Fruit fly (Drosophila melanogaster): ENCODE data around the gene mex1.
A peak's percentile ranks its signal among the peaks of the same experiment; 100 is the strongest.

Gene mex1

DNA sequence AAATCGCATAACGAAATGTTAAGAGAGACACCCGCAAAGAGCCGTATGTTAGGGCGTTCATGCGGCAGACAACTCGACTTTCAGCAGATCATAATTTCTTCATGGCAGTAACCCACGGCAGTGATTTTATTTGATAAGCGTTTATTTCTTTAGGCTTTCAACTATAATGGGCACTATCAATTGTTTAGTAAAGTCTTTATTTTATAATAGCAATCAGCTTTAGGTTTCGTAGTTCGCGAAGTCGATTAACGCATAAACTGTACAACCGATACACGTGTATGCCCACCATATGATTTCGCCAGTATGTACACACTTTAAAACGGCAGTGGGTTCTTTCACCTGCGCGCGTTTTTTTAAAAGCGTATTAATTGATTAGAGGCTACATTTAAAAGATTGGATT lies 11.2 kb downstream of the mex1 start, which contains the start of gene CG7841 (continued):
- TF ChIP-seq amos (GFP tag; IDR thresholded peaks at IDR 0.05; ENCODE audit: partially characterized antibody): no peak
- peak; percentile 94; the same call in 1 of the 2 replicates for TF ChIP-seq ap (GFP tag; IDR thresholded peaks at IDR 0.05)
- TF ChIP-seq BtbVII (GFP tag; optimal IDR thresholded peaks at IDR 0.05): peak; percentile 99
- TF ChIP-seq mirr (GFP tag; optimal IDR thresholded peaks at IDR 0.05): peak; percentile 99
- TF ChIP-seq Lim3 (GFP tag; IDR thresholded peaks at IDR 0.05): no peak; the same call in 1 of the 2 replicates
- peak; percentile 100 for TF ChIP-seq CG14710 (tag; optimal IDR thresholded peaks at IDR 0.05)
- TF ChIP-seq tna (GFP tag; IDR thresholded peaks at IDR 0.05; ENCODE audit: partially characterized antibody): no peak
- no peak for TF ChIP-seq CG14860 (GFP tag; IDR thresholded peaks at IDR 0.05; ENCODE audit: partially characterized antibody)
- TF ChIP-seq pan (optimal IDR thresholded peaks at IDR 0.05): no peak
- TF ChIP-seq pan (GFP tag; optimal IDR thresholded peaks at IDR 0.05 in 1 of 2, IDR thresholded peaks at IDR 0.05 in 1 of 2): peak in 1 of 2 experiments; percentile 97
- peak; percentile 99 for TF ChIP-seq tap (tag; optimal IDR thresholded peaks at IDR 0.05)
- TF ChIP-seq phol (tag; optimal IDR thresholded peaks at IDR 0.05): peak; percentile 97
- peak; percentile 97 for TF ChIP-seq Camta (GFP tag; optimal IDR thresholded peaks at IDR 0.05)
- no peak for TF ChIP-seq lov (optimal IDR thresholded peaks at IDR 0.05)
- peak; percentile 97 for TF ChIP-seq lov (GFP tag; IDR thresholded peaks at IDR 0.05)
- TF ChIP-seq Nf-YC (tag; optimal IDR thresholded peaks at IDR 0.05): peak; percentile 92
- TF ChIP-seq tll (GFP tag; optimal IDR thresholded peaks at IDR 0.05): peak in 1 of 2 experiments; percentile 5
- TF ChIP-seq CG30020 (tag; optimal IDR thresholded peaks at IDR 0.05): peak; percentile 89
- TF ChIP-seq CG8281 (tag; optimal IDR thresholded peaks at IDR 0.05): peak; percentile 89
- no peak for TF ChIP-seq CG6791 (GFP tag; IDR thresholded peaks at IDR 0.05; ENCODE audit: partially characterized antibody)
- peak; percentile 83 for TF ChIP-seq CG7357 (GFP tag; IDR thresholded peaks at IDR 0.05)
- peak; percentile 87 for TF ChIP-seq Deaf1 (tag; optimal IDR thresholded peaks at IDR 0.05)
- TF ChIP-seq Ada2b (GFP tag; IDR thresholded peaks at IDR 0.05): peak; percentile 94
- TF ChIP-seq CG9797 (GFP tag; optimal IDR thresholded peaks at IDR 0.05): peak; percentile 66
- peak; percentile 96 for TF ChIP-seq Mes4 (GFP tag; optimal IDR thresholded peaks at IDR 0.05)
- TF ChIP-seq D19A (tag; optimal IDR thresholded peaks at IDR 0.05): peak; percentile 97
- TF ChIP-seq cato (GFP tag; optimal IDR thresholded peaks at IDR 0.05; ENCODE audit: borderline replicate concordance): peak; percentile 93
- peak; percentile 97 for TF ChIP-seq Asciz (GFP tag; optimal IDR thresholded peaks at IDR 0.05)
- TF ChIP-seq MTF-1 (GFP tag; optimal IDR thresholded peaks at IDR 0.05; ENCODE audit: borderline replicate concordance): peak; percentile 97
- peak; percentile 97 for TF ChIP-seq CG2875 (GFP tag; optimal IDR thresholded peaks at IDR 0.05)
- TF ChIP-seq CG8290 (GFP tag; optimal IDR thresholded peaks at IDR 0.05): peak; percentile 94
- TF ChIP-seq CG8290 (tag; optimal IDR thresholded peaks at IDR 0.05): peak; percentile 94 to 96
- no peak; the same call in 1 of the 2 replicates for TF ChIP-seq NFAT (GFP tag; IDR thresholded peaks at IDR 0.05)
- TF ChIP-seq CG11723 (GFP tag; optimal IDR thresholded peaks at IDR 0.05): peak; percentile 97
- peak; percentile 48 for TF ChIP-seq CG15479 (GFP tag; optimal IDR thresholded peaks at IDR 0.05)
- TF ChIP-seq NK7.1 (GFP tag; optimal IDR thresholded peaks at IDR 0.05): peak; percentile 97
- TF ChIP-seq CG10431 (GFP tag; optimal IDR thresholded peaks at IDR 0.05): peak; percentile 96
- peak; percentile 86 for TF ChIP-seq ab (GFP tag; optimal IDR thresholded peaks at IDR 0.05)
- peak; percentile 97 for TF ChIP-seq CG12104 (GFP tag; optimal IDR thresholded peaks at IDR 0.05)
- peak; percentile 96 to 97 for TF ChIP-seq dpn (GFP tag; optimal IDR thresholded peaks at IDR 0.05)
- no peak for TF ChIP-seq hth (optimal IDR thresholded peaks at IDR 0.05)
- peak; percentile 92 for TF ChIP-seq CG30431 (GFP tag; optimal IDR thresholded peaks at IDR 0.05)
- peak; percentile 96 for TF ChIP-seq CG17361 (GFP tag; IDR thresholded peaks at IDR 0.05)
- peak; percentile 98 for TF ChIP-seq Atf6 (GFP tag; IDR thresholded peaks at IDR 0.05)
- 0 out of 4 replicates have a peak, but pooled peaks have one; percentile 24 for TF ChIP-seq Dll (GFP tag; IDR thresholded peaks at IDR 0.05; ENCODE audit: partially characterized antibody)
- TF ChIP-seq Awh (GFP tag; IDR thresholded peaks at IDR 0.05): peak; percentile 97
- peak; percentile 97 for TF ChIP-seq stc (GFP tag; IDR thresholded peaks at IDR 0.05)
- peak; percentile 96 for TF ChIP-seq ind (GFP tag; optimal IDR thresholded peaks at IDR 0.05)
- TF ChIP-seq wor (GFP tag; IDR thresholded peaks at IDR 0.05): peak; percentile 88
- peak; percentile 95 for TF ChIP-seq Vsx1 (GFP tag; optimal IDR thresholded peaks at IDR 0.05)
- peak; percentile 89 for TF ChIP-seq Aef1 (GFP tag; IDR thresholded peaks at IDR 0.05)

All from whole organism, embryonic.